Worm (Caenorhabditis elegans): ENCODE measurements around the gene smap-1.

Gene smap-1

ce11 chrIII:10734511-10735233 is 4.9 kb downstream of the smap-1 start:
- TF ChIP-seq lin-11 (tag; optimal IDR thresholded peaks at IDR 0.05) (no peak), sma-9 (GFP tag; optimal IDR thresholded peaks at IDR 0.05) (peak; percentile 9), sma-9 (tag; optimal IDR thresholded peaks at IDR 0.05) (no peak), elt-3 (tag; optimal IDR thresholded peaks at IDR 0.05) (no peak)

- no peak for TF ChIP-seq gmeb-1 (tag; optimal IDR thresholded peaks at IDR 0.05)
- TF ChIP-seq unc-39 (tag; optimal IDR thresholded peaks at IDR 0.05), result no peak
- TF ChIP-seq nhr-10 (tag; optimal IDR thresholded peaks at IDR 0.05), result no peak
- no peak for TF ChIP-seq elt-3 (tag; optimal IDR thresholded peaks at IDR 0.05)
- no peak for TF ChIP-seq C34F6.9 (tag; optimal IDR thresholded peaks at IDR 0.05)
- TF ChIP-seq elt-1 (tag; optimal IDR thresholded peaks at IDR 0.05), result no peak
- no peak for TF ChIP-seq lin-39 (tag; optimal IDR thresholded peaks at IDR 0.05)
- TF ChIP-seq fos-1 (tag; optimal IDR thresholded peaks at IDR 0.05), result no peak
- TF ChIP-seq mdl-1 (tag; optimal IDR thresholded peaks at IDR 0.05), result no peak
- no peak for TF ChIP-seq sma-3 (GFP tag; optimal IDR thresholded peaks at IDR 0.05)
- no peak for TF ChIP-seq nhr-23 (tag; optimal IDR thresholded peaks at IDR 0.05)
- TF ChIP-seq ceh-82 (tag; optimal IDR thresholded peaks at IDR 0.05), result no peak
- no peak for TF ChIP-seq crh-2 (tag; optimal IDR thresholded peaks at IDR 0.05)
- no peak for TF ChIP-seq snpc-4 (tag; optimal IDR thresholded peaks at IDR 0.05)
- no peak for TF ChIP-seq unc-62 (GFP tag; optimal IDR thresholded peaks at IDR 0.05)
- TF ChIP-seq lsy-2 (tag; optimal IDR thresholded peaks at IDR 0.05), result no peak
- TF ChIP-seq ztf-1 (GFP tag; conservative IDR thresholded peaks at IDR 0.05), result no peak
- no peak for TF ChIP-seq lin-13 (GFP tag; optimal IDR thresholded peaks at IDR 0.05)
- TF ChIP-seq mbf-1 (tag; optimal IDR thresholded peaks at IDR 0.05), result no peak
These were observed 6.3 kb downstream of the smap-1 start for ce11 chrIII:10733300-10733699.

- TF ChIP-seq unc-39 (tag; optimal IDR thresholded peaks at IDR 0.05) (no peak), Y55F3AM.14 (GFP tag; optimal IDR thresholded peaks at IDR 0.05) (no peak), C34F6.9 (tag; optimal IDR thresholded peaks at IDR 0.05) (no peak), nhr-21 (tag; optimal IDR thresholded peaks at IDR 0.05) (no peak), fos-1 (tag; optimal IDR thresholded peaks at IDR 0.05) (no peak), ztf-1 (GFP tag; conservative IDR thresholded peaks at IDR 0.05) (no peak), mbf-1 (tag; optimal IDR thresholded peaks at IDR 0.05) (no peak), nhr-25 (tag; optimal IDR thresholded peaks at IDR 0.05) (no peak)
These were observed 9.1 kb downstream of the smap-1 start, which contains the start of gene tat-3 for ce11 chrIII:10730510-10730909. tat-3 (minus strand) TSS chrIII:10730705.

- no peak for TF ChIP-seq C34F6.9 (tag; optimal IDR thresholded peaks at IDR 0.05)
- no peak for TF ChIP-seq unc-62 (GFP tag; optimal IDR thresholded peaks at IDR 0.05)
- TF ChIP-seq ztf-1 (GFP tag; conservative IDR thresholded peaks at IDR 0.05), result no peak
- TF ChIP-seq lin-11 (tag; optimal IDR thresholded peaks at IDR 0.05), result no peak
These were observed 18.5 kb downstream of the smap-1 start for ce11 chrIII:10721056-10721455.

- peak; percentile 87 for TF ChIP-seq unc-55 (GFP tag; optimal IDR thresholded peaks at IDR 0.05)
- peak; percentile 57 to 87 for TF ChIP-seq lsy-2 (tag; optimal IDR thresholded peaks at IDR 0.05)
- no peak for TF ChIP-seq ama-1 (optimal IDR thresholded peaks at IDR 0.05)
- no peak for TF ChIP-seq nhr-11 (tag; optimal IDR thresholded peaks at IDR 0.05)
- TF ChIP-seq nhr-21 (tag; optimal IDR thresholded peaks at IDR 0.05), result peak; percentile 73
- TF ChIP-seq nhr-129 (tag; optimal IDR thresholded peaks at IDR 0.05), result peak; percentile 85
- peak; percentile 66 for TF ChIP-seq mab-5 (tag; optimal IDR thresholded peaks at IDR 0.05)
- peak; percentile 38 for TF ChIP-seq nhr-25 (tag; optimal IDR thresholded peaks at IDR 0.05)
- TF ChIP-seq egl-27 (tag; optimal IDR thresholded peaks at IDR 0.05), result peak; percentile 83
- no peak for TF ChIP-seq mbf-1 (tag; optimal IDR thresholded peaks at IDR 0.05)
- TF ChIP-seq crh-2 (tag; optimal IDR thresholded peaks at IDR 0.05), result peak; percentile 83
- no peak for TF ChIP-seq elt-1 (tag; optimal IDR thresholded peaks at IDR 0.05)
- peak; percentile 92 for TF ChIP-seq C34F6.9 (tag; optimal IDR thresholded peaks at IDR 0.05)
- TF ChIP-seq blmp-1 (tag; optimal IDR thresholded peaks at IDR 0.05; ENCODE audit: insufficient read depth), result peak; percentile 35
- TF ChIP-seq mdl-1 (tag; optimal IDR thresholded peaks at IDR 0.05), result peak; percentile 50 to 69
- no peak for TF ChIP-seq R02D3.7 (tag; optimal IDR thresholded peaks at IDR 0.05)
- TF ChIP-seq ceh-16 (tag; optimal IDR thresholded peaks at IDR 0.05), result peak; percentile 56
- TF ChIP-seq lin-39 (tag; optimal IDR thresholded peaks at IDR 0.05), result no peak
- peak; percentile 95 for TF ChIP-seq sma-9 (GFP tag; optimal IDR thresholded peaks at IDR 0.05)
- no peak for TF ChIP-seq sma-9 (tag; optimal IDR thresholded peaks at IDR 0.05)
- TF ChIP-seq ztf-11 (tag; optimal IDR thresholded peaks at IDR 0.05), result no peak
- no peak for TF ChIP-seq ceh-82 (tag; optimal IDR thresholded peaks at IDR 0.05)
- TF ChIP-seq elt-3 (tag; optimal IDR thresholded peaks at IDR 0.05), result no peak
- TF ChIP-seq sma-3 (GFP tag; optimal IDR thresholded peaks at IDR 0.05), result peak; percentile 83
- TF ChIP-seq ztf-4 (tag; optimal IDR thresholded peaks at IDR 0.05), result peak; percentile 87
- TF ChIP-seq zag-1 (tag; optimal IDR thresholded peaks at IDR 0.05), result peak; percentile 43
- TF ChIP-seq nhr-237 (tag; optimal IDR thresholded peaks at IDR 0.05), result peak; percentile 31
- no peak for TF ChIP-seq nhr-23 (tag; optimal IDR thresholded peaks at IDR 0.05)
- peak; percentile 9 for TF ChIP-seq Y55F3AM.14 (GFP tag; optimal IDR thresholded peaks at IDR 0.05)
- peak; percentile 88 for TF ChIP-seq fos-1 (tag; optimal IDR thresholded peaks at IDR 0.05)
- peak; percentile 85 for TF ChIP-seq sem-4 (tag; optimal IDR thresholded peaks at IDR 0.05)
- TF ChIP-seq alr-1 (tag; optimal IDR thresholded peaks at IDR 0.05), result no peak
- TF ChIP-seq nhr-77 (tag; optimal IDR thresholded peaks at IDR 0.05), result peak; percentile 31
- no peak for TF ChIP-seq dmd-4 (tag; optimal IDR thresholded peaks at IDR 0.05)
These were observed 19.4 kb downstream of the smap-1 start for ce11 chrIII:10720170-10720569.
